Worm (Caenorhabditis elegans): ENCODE data around the gene col-125.
A peak's percentile ranks its signal among the peaks of the same experiment; 100 is the strongest.

Gene col-125

DNA sequence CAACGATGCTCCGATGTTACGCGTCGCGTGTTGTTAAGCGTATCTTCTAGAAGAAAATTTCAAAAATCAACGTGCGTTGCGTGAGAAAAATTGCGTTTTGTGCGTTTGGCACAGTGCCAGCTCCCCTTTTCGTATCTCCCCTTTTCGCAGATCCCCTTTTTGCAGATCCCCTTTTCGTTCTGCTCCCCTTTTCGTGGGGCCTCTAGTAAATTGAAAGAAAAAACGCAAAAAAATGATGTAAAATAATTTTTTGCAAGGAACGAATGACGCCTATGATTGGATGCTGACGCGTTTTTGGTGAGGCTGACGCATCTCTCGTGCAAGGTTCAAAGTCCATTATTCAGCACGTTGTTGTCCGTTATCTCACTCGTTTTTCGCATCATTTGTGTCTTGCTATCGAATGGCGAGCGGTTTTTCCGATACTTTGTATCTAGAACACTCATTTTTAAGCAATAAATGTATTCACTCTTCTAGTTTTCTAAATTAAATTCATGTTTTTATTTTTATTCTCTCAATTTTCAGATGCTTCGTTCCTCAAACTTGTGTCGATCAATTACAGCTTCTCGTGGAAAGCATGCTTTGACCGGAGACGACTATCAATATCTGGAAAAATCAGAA is 46.1 kb upstream of the col-125 start, which contains the start of gene cpt-2 (continued):
- peak; percentile 79 for TF ChIP-seq php-3 (GFP tag; IDR thresholded peaks at IDR 0.05)
- TF ChIP-seq ZK337.2 (GFP tag; IDR thresholded peaks at IDR 0.05), result peak; percentile 88
- TF ChIP-seq F37D6.2 (tag; optimal IDR thresholded peaks at IDR 0.05), result peak; percentile 74
- TF ChIP-seq zfp-3 (GFP tag; conservative IDR thresholded peaks at IDR 0.05), result peak; percentile 80
- 0 out of 2 replicates have a peak, but pooled peaks have one; percentile 43 for TF ChIP-seq saeg-2 (GFP tag; IDR thresholded peaks at IDR 0.05)
- peak; percentile 70 for TF ChIP-seq nhr-102 (tag; optimal IDR thresholded peaks at IDR 0.05)
- peak; percentile 93 for TF ChIP-seq T26A8.4 (GFP tag; IDR thresholded peaks at IDR 0.05)
- peak; percentile 40; the same call in 1 of the 2 replicates for TF ChIP-seq set-16 (GFP tag; IDR thresholded peaks at IDR 0.05)
- TF ChIP-seq daf-16 (GFP tag; optimal IDR thresholded peaks at IDR 0.05), result peak; percentile 13 to 73
- TF ChIP-seq daf-16 (tag; optimal IDR thresholded peaks at IDR 0.05), result peak; percentile 77
- TF ChIP-seq lin-13 (GFP tag; optimal IDR thresholded peaks at IDR 0.05), result peak; percentile 57
- peak; percentile 96 for TF ChIP-seq nhr-28 (tag; optimal IDR thresholded peaks at IDR 0.05)
- peak; percentile 86 for TF ChIP-seq ceh-44 (GFP tag; IDR thresholded peaks at IDR 0.05)
- TF ChIP-seq nhr-41 (GFP tag; IDR thresholded peaks at IDR 0.05), result peak; percentile 45; the same call in 1 of the 2 replicates
- peak; percentile 75 for TF ChIP-seq nhr-11 (tag; optimal IDR thresholded peaks at IDR 0.05)
- 0 out of 4 replicates have a peak, but pooled peaks of 1 of the 2 experiments have one; percentile 58 for TF ChIP-seq madf-5 (GFP tag; IDR thresholded peaks at IDR 0.05)
- peak; percentile 90 for TF ChIP-seq Y48G9A.11 (GFP tag; IDR thresholded peaks at IDR 0.05)
- peak; percentile 91 for TF ChIP-seq dmd-9 (GFP tag; IDR thresholded peaks at IDR 0.05)
- TF ChIP-seq vab-7 (GFP tag; IDR thresholded peaks at IDR 0.05), result peak; percentile 87
- peak; percentile 94 for TF ChIP-seq ceh-20 (GFP tag; IDR thresholded peaks at IDR 0.05)
- TF ChIP-seq mes-2 (tag; optimal IDR thresholded peaks at IDR 0.05; ENCODE audit: poor library complexity, severe bottlenecking), result peak; percentile 92
- peak; percentile 88 for TF ChIP-seq rbr-2 (tag; optimal IDR thresholded peaks at IDR 0.05)
- TF ChIP-seq mxl-2 (GFP tag; conservative IDR thresholded peaks at IDR 0.05), result peak; percentile 60; the same call in 1 of the 2 replicates
- TF ChIP-seq mdt-29 (GFP tag; IDR thresholded peaks at IDR 0.05), result peak; percentile 85
- TF ChIP-seq tra-1 (GFP tag; IDR thresholded peaks at IDR 0.05), result peak; percentile 90
- peak; percentile 46 for TF ChIP-seq unc-130 (GFP tag; optimal IDR thresholded peaks at IDR 0.05)
- TF ChIP-seq lin-29 (GFP tag; IDR thresholded peaks at IDR 0.05), result peak; percentile 79
- peak; percentile 76 for TF ChIP-seq dpl-1 (GFP tag; optimal IDR thresholded peaks at IDR 0.05)
- peak; percentile 94 for TF ChIP-seq dmd-6 (GFP tag; IDR thresholded peaks at IDR 0.05)
- TF ChIP-seq spr-1 (tag; optimal IDR thresholded peaks at IDR 0.05), result peak; percentile 65
- TF ChIP-seq duxl-1 (tag; optimal IDR thresholded peaks at IDR 0.05; ENCODE audit: poor library complexity), result peak; percentile 76
- TF ChIP-seq nhr-48 (tag; optimal IDR thresholded peaks at IDR 0.05), result peak; percentile 72
- peak; percentile 85 for TF ChIP-seq hlh-11 (tag; optimal IDR thresholded peaks at IDR 0.05)
- TF ChIP-seq lin-1 (GFP tag; IDR thresholded peaks at IDR 0.05), result peak; percentile 77

DNA sequence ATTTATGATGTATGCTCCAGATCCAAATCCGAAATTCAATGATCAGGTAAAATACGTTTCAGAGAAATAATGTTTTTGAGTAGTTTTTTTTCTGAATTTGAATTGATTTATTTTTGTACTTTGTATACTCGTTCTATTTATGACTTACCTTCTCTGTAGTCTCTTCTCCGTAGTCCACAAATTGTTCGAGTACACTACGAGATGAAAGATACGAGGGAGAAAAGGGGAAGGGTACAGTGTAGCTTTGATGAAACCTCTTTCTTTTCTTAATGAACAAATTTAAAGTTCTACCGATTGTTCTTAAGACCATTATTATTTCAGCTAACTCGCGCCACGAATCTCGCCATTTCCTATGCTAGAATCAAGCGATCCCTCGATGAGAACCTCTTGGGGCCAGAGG is 45.2 kb upstream of the col-125 start:
- TF ChIP-seq nhr-102 (tag; optimal IDR thresholded peaks at IDR 0.05) (no peak), lin-38 (GFP tag; IDR thresholded peaks at IDR 0.05) (no peak), nhr-237 (tag; optimal IDR thresholded peaks at IDR 0.05) (no peak), dve-1 (tag; optimal IDR thresholded peaks at IDR 0.05; ENCODE audit: insufficient read depth) (peak; percentile 30), ces-1 (GFP tag; optimal IDR thresholded peaks at IDR 0.05) (no peak), Y75B8A.6 (GFP tag; IDR thresholded peaks at IDR 0.05) (no peak), mxl-3 (GFP tag; optimal IDR thresholded peaks at IDR 0.05) (no peak), fkh-10 (GFP tag; optimal IDR thresholded peaks at IDR 0.05) (no peak), ctbp-1 (GFP tag; IDR thresholded peaks at IDR 0.05) (no peak), F37D6.2 (tag; optimal IDR thresholded peaks at IDR 0.05) (no peak), unc-62 (GFP tag; optimal IDR thresholded peaks at IDR 0.05 in 1 of 2) (peak in 1 of 2 experiments; percentile 67), unc-62 (tag; optimal IDR thresholded peaks at IDR 0.05) (no peak), lin-13 (GFP tag; optimal IDR thresholded peaks at IDR 0.05) (no peak), dpl-1 (GFP tag; optimal IDR thresholded peaks at IDR 0.05) (no peak), daf-16 (GFP tag; optimal IDR thresholded peaks at IDR 0.05) (no peak), daf-16 (tag; optimal IDR thresholded peaks at IDR 0.05) (peak; percentile 41), gei-8 (GFP tag; optimal IDR thresholded peaks at IDR 0.05) (no peak), pha-4 (GFP tag; IDR thresholded peaks at IDR 0.05) (no peak), pha-4 (tag; optimal IDR thresholded peaks at IDR 0.05) (no peak), php-3 (GFP tag; IDR thresholded peaks at IDR 0.05) (no peak), ceh-28 (tag; optimal IDR thresholded peaks at IDR 0.05) (no peak), ceh-62 (tag; optimal IDR thresholded peaks at IDR 0.05) (no peak), ztf-7 (tag; optimal IDR thresholded peaks at IDR 0.05) (no peak)

All from whole organism, L4 larva.